Fruit fly (Drosophila melanogaster) S2 (cell line): ENCODE measurements around the gene CG32240.

Experiments used
- CG8478 ChIP-seq: fragments of >200 bp; optimal IDR thresholded peaks from 2 replicates; lab custom pipeline; 2018
- CTCF ChIP-seq, 2 experiments: fragments of >200 bp; optimal IDR thresholded peaks; 2 replicates each; lab custom pipeline; 2018

DNA sequence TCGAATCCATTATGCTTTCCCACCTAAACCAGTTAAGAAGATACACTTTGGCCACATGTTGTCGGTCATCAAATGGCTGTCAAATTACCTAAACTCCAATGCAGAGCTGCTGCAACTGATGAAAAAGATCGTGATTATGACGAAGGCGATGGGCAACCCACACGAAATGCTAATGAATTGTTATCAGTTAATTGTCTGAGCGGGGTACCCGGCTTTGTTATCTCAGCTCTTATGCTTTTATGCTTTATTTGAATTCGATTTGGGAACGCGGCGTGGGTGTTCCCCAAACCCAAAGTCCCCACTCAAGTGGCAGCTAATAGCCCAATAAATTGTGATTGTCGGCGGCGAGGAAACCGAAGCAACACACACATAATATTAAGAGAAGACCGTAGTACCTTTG, 1.2 kb upstream of the CG32240 start:
- TF ChIP-seq CG8478 (no peak), CTCF (optimal IDR thresholded peaks at IDR 0.05; lab: Kevin White, UChicago) (no peak)
